Fruit fly (Drosophila melanogaster) whole organism, pupa: ENCODE results near the gene CG32259.

ENCODE experiments used
- CG15710 ChIP-seq: fragments of 200-800 bp; sonication (Bioruptor generic); optimal IDR thresholded peaks from 2 replicates; lab custom pipeline; 2018; ENCODE audit warnings: missing biosample characterization, mild to moderate bottlenecking, missing genetic modification characterization, moderate library complexity
- EcR ChIP-seq: fragments of 200-800 bp; sonication (Bioruptor generic); optimal IDR thresholded peaks from 3 replicates; lab custom pipeline; 2019; ENCODE audit warnings: missing biosample characterization, missing genetic modification characterization, mild to moderate bottlenecking, moderate library complexity, missing genetic modification reagents
- Pif1B ChIP-seq: fragments of 200-800 bp; sonication (Bioruptor generic); optimal IDR thresholded peaks from 3 replicates; lab custom pipeline; 2016; ENCODE audit warnings: missing biosample characterization, missing genetic modification characterization

dm6 chr3L:4021260-4021831 lies 47.8 kb upstream of the CG32259 start, which contains the start of gene Mul1:
- no peak for TF ChIP-seq EcR
- no peak for TF ChIP-seq CG15710 (tag; lab: Kevin White, UChicago)
- no peak for TF ChIP-seq Pif1B (GFP tag; lab: Kevin White, UChicago)
